Fruit fly (Drosophila melanogaster) whole organism, embryonic: Measurements from ENCODE around the gene CG14280.
A peak's percentile ranks its signal among the peaks of the same experiment; 100 is the strongest.

Source experiments
- CG10267 ChIP-seq: fragments of 200-800 bp; sonication (Bioruptor generic); optimal IDR thresholded peaks from 2 replicates; lab custom pipeline; 2018; ENCODE audit warnings: missing biosample characterization, mild to moderate bottlenecking, missing genetic modification characterization, moderate library complexity
- CG10979 ChIP-seq: fragments of 200-800 bp; sonication (Bioruptor generic); optimal IDR thresholded peaks from 2 replicates; lab custom pipeline; 2018; ENCODE audit warnings: missing biosample characterization, mild to moderate bottlenecking, missing genetic modification characterization, moderate library complexity
- CG12942 ChIP-seq: fragments of 200-800 bp; sonication (Bioruptor generic); optimal IDR thresholded peaks from 3 replicates; lab custom pipeline; 2016; ENCODE audit warnings: missing biosample characterization, missing genetic modification characterization
- CG13287 ChIP-seq: fragments of 200-800 bp; sonication (Bioruptor generic); IDR thresholded peaks from 2 replicates; pipeline ENCODE4 v1.3.6; 2022; ENCODE audit warnings: missing biosample characterization, missing genetic modification characterization; ENCODE audit not compliant: partially characterized antibody
- CG13775 ChIP-seq: fragments of 200-800 bp; sonication (Bioruptor generic); optimal IDR thresholded peaks from 3 replicates; lab custom pipeline; 2017; ENCODE audit warnings: missing biosample characterization, mild to moderate bottlenecking, missing genetic modification characterization
- CG13894 ChIP-seq: fragments of 200-800 bp; sonication (Bioruptor generic); optimal IDR thresholded peaks from 3 replicates; lab custom pipeline; 2018; ENCODE audit warnings: missing biosample characterization, mild to moderate bottlenecking, missing genetic modification characterization, moderate library complexity
- CG15269 ChIP-seq: fragments of 200-800 bp; sonication (Bioruptor generic); optimal IDR thresholded peaks from 2 replicates; lab custom pipeline; 2018; ENCODE audit warnings: missing biosample characterization, mild to moderate bottlenecking, missing genetic modification characterization, moderate library complexity
- CG15514 ChIP-seq: fragments of 200-800 bp; sonication (Bioruptor generic); optimal IDR thresholded peaks from 3 replicates; lab custom pipeline; 2017; ENCODE audit warnings: missing biosample characterization, missing genetic modification characterization, mild to moderate bottlenecking, moderate library complexity, missing genetic modification reagents
- CG17385 ChIP-seq: fragments of 200-800 bp; sonication (Bioruptor generic); optimal IDR thresholded peaks from 3 replicates; lab custom pipeline; 2018; ENCODE audit warnings: missing biosample characterization, mild to moderate bottlenecking, missing genetic modification characterization
- CG30431 ChIP-seq: fragments of 200-800 bp; sonication (Bioruptor generic); optimal IDR thresholded peaks from 2 replicates; lab custom pipeline; 2017; ENCODE audit warnings: missing biosample characterization, missing genetic modification characterization
- CG31388 ChIP-seq: fragments of 200-800 bp; sonication (Bioruptor generic); optimal IDR thresholded peaks from 2 replicates; lab custom pipeline; 2016; ENCODE audit warnings: missing biosample characterization, missing genetic modification characterization
- CG33557 ChIP-seq: fragments of 200-800 bp; sonication (Bioruptor generic); optimal IDR thresholded peaks from 2 replicates; lab custom pipeline; 2019; ENCODE audit warnings: missing biosample characterization, mild to moderate bottlenecking, missing genetic modification characterization, moderate library complexity
- CG34224 ChIP-seq: fragments of 200-800 bp; sonication (Bioruptor generic); IDR thresholded peaks from 3 replicates; pipeline ENCODE4 v1.3.6; 2022; ENCODE audit warnings: missing biosample characterization, missing genetic modification characterization; ENCODE audit not compliant: partially characterized antibody
- CG7839 ChIP-seq: fragments of 200-800 bp; sonication (Bioruptor generic); optimal IDR thresholded peaks from 3 replicates; lab custom pipeline; 2018; ENCODE audit warnings: missing biosample characterization, mild to moderate bottlenecking, missing genetic modification characterization, moderate library complexity
- CG8924 ChIP-seq: fragments of 200-800 bp; optimal IDR thresholded peaks from 3 replicates; lab custom pipeline; 2019; ENCODE audit warnings: missing biosample characterization, mild to moderate bottlenecking, missing genetic modification characterization, moderate library complexity
- CoRest ChIP-seq: fragments of 200-800 bp; sonication (Bioruptor generic); optimal IDR thresholded peaks from 3 replicates; lab custom pipeline; 2018; ENCODE audit warnings: missing biosample characterization, mild to moderate bottlenecking, missing genetic modification characterization, moderate library complexity
- D ChIP-seq, 2 experiments: fragments of 200-800 bp in 1 of 2; fragments of >200 bp in 1 of 2; sonication (Bioruptor generic) in 1 of 2; optimal IDR thresholded peaks; 2 replicates in 1 of 2; 3 replicates in 1 of 2; lab custom pipeline; 2017; ENCODE audit warnings: mild to moderate bottlenecking in 1 of 2, missing biosample characterization in 1 of 2, missing genetic modification characterization in 1 of 2, missing genetic modification reagents in 1 of 2
- Drgx ChIP-seq: fragments of 200-800 bp; sonication (Bioruptor generic); IDR thresholded peaks from 2 replicates; pipeline ENCODE4 v1.3.6; 2022; ENCODE audit warnings: missing biosample characterization, missing genetic modification characterization
- E2f1 ChIP-seq: fragments of 200-800 bp; sonication (Bioruptor generic); IDR thresholded peaks from 2 replicates; pipeline ENCODE4 v1.3.6; 2022; ENCODE audit warnings: missing biosample characterization, missing genetic modification characterization
- Eip74EF ChIP-seq, 2 experiments: fragments of 200-800 bp in 1 of 2; fragments of >200 bp in 1 of 2; sonication (Bioruptor generic) in 1 of 2; optimal IDR thresholded peaks; 2 replicates each; lab custom pipeline; 2017 to 2019; ENCODE audit warnings: missing biosample characterization in 2 of 2, missing genetic modification characterization in 2 of 2, mild to moderate bottlenecking in 1 of 2, moderate library complexity in 1 of 2
- Ets65A ChIP-seq: fragments of 200-800 bp; sonication (Bioruptor generic); peaks from one replicate; lab custom pipeline; 2016; ENCODE audit warnings: missing biosample characterization, missing genetic modification characterization
- H2.0 ChIP-seq: fragments of 200-800 bp; sonication (Bioruptor generic); IDR thresholded peaks from 2 replicates; pipeline ENCODE4 v1.3.6; 2022; ENCODE audit warnings: missing biosample characterization, missing genetic modification characterization
- Xrp1 ChIP-seq: fragments of 200-800 bp; sonication (Bioruptor generic); IDR thresholded peaks from 2 replicates; pipeline ENCODE4 v1.3.6; 2022; ENCODE audit warnings: missing biosample characterization, missing genetic modification characterization
- ase ChIP-seq: fragments of 200-800 bp; sonication (Bioruptor generic); IDR thresholded peaks from 3 replicates; pipeline ENCODE4 v1.3.6; 2022; ENCODE audit warnings: missing biosample characterization, missing genetic modification characterization
- bsh ChIP-seq, 2 experiments: fragments of 200-800 bp; sonication (Bioruptor generic); optimal IDR thresholded peaks; 2 replicates each; lab custom pipeline; 2017 to 2018; ENCODE audit warnings: mild to moderate bottlenecking in 2 of 2, missing biosample characterization in 2 of 2, missing genetic modification characterization in 2 of 2, moderate library complexity in 1 of 2
- chinmo ChIP-seq: fragments of 200-800 bp; sonication (Bioruptor generic); IDR thresholded peaks from 4 replicates; pipeline ENCODE4 v1.3.6; 2022; ENCODE audit warnings: missing biosample characterization, missing genetic modification characterization; ENCODE audit not compliant: partially characterized antibody
- corto ChIP-seq: fragments of 200-800 bp; sonication (Bioruptor generic); optimal IDR thresholded peaks from 2 replicates; lab custom pipeline; 2016; ENCODE audit warnings: missing biosample characterization, mild to moderate bottlenecking, missing genetic modification characterization, moderate library complexity
- croc ChIP-seq: fragments of 200-800 bp; sonication (Bioruptor generic); conservative IDR thresholded peaks from 3 replicates; pipeline ENCODE4 v1.3.6; 2022; ENCODE audit warnings: missing biosample characterization, missing genetic modification characterization
- crol ChIP-seq: fragments of 200-800 bp; sonication (Bioruptor generic); IDR thresholded peaks from 2 replicates; pipeline ENCODE4 v1.3.6; 2022; ENCODE audit warnings: missing biosample characterization, missing genetic modification characterization
- disco-r ChIP-seq: fragments of 200-800 bp; sonication (Bioruptor generic); optimal IDR thresholded peaks from 2 replicates; lab custom pipeline; 2016; ENCODE audit warnings: missing biosample characterization, missing genetic modification characterization
- grau ChIP-seq: fragments of 200-800 bp; optimal IDR thresholded peaks from 3 replicates; lab custom pipeline; 2019; ENCODE audit warnings: missing biosample characterization, mild to moderate bottlenecking, missing genetic modification characterization, moderate library complexity
- jigr1 ChIP-seq: fragments of 200-800 bp; sonication (Bioruptor generic); IDR thresholded peaks from 3 replicates; pipeline ENCODE4 v1.3.6; 2022; ENCODE audit warnings: missing biosample characterization, missing genetic modification characterization
- lbe ChIP-seq: fragments of 200-800 bp; sonication (Bioruptor generic); optimal IDR thresholded peaks from 2 replicates; lab custom pipeline; 2016; ENCODE audit warnings: missing biosample characterization, mild to moderate bottlenecking, missing genetic modification characterization
- lola ChIP-seq, 3 experiments: fragments of >200 bp in 2 of 3; fragments of 200-800 bp in 1 of 3; sonication (Bioruptor generic) in 1 of 3; optimal IDR thresholded peaks; 2 replicates each; lab custom pipeline; 2017 to 2019; ENCODE audit warnings: missing biosample characterization in 3 of 3, missing genetic modification characterization in 3 of 3, mild to moderate bottlenecking in 1 of 3, moderate library complexity in 1 of 3
- nom ChIP-seq: fragments of 200-800 bp; sonication (Bioruptor generic); optimal IDR thresholded peaks from 2 replicates; lab custom pipeline; 2017; ENCODE audit warnings: missing biosample characterization, missing genetic modification characterization, mild to moderate bottlenecking, moderate library complexity, missing genetic modification reagents
- sens ChIP-seq: fragments of 200-800 bp; sonication (Bioruptor generic); peaks from one replicate; lab custom pipeline; 2016; ENCODE audit warnings: missing biosample characterization, missing genetic modification characterization
- zf30C ChIP-seq: fragments of 200-800 bp; sonication (Bioruptor generic); optimal IDR thresholded peaks from 3 replicates; lab custom pipeline; 2018; ENCODE audit warnings: missing biosample characterization, mild to moderate bottlenecking, missing genetic modification characterization

Gene CG14280

DNA sequence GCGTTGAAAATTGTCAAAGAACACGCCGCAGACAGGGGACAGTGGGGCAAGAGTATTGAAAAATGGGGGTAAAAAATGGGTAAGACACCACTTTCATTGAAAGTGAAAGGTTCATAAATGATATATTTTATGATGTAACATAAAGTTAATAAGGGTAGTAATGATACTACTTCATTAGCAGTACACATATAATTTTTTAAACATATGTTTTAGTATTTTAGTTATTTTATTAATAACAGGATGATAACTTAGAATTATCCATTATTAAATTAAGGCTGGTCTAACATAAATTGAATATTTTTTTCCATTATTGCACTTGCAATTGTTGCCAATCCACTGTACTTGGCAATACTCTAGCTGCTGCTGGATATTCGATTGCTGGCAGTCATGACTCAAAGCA lies 17.5 kb downstream of the CG14280 start (continued):
- TF ChIP-seq grau (tag; lab: Kevin White, UChicago), result peak; percentile 34
- TF ChIP-seq CG10267 (tag; lab: Kevin White, UChicago), result peak; percentile 32
- no peak for TF ChIP-seq croc (GFP tag; lab: Robert Waterston, UW)
- peak in 1 of 3 experiments; percentile 72 for TF ChIP-seq lola (GFP tag; optimal IDR thresholded peaks at IDR 0.05; lab: Kevin White, UChicago)
- peak; percentile 10 for TF ChIP-seq CG13775
- TF ChIP-seq E2f1 (GFP tag; lab: Robert Waterston, UW), result 0 out of 2 replicates have a peak, but pooled peaks have one; percentile 10
- no peak for TF ChIP-seq CG34224 (GFP tag; lab: Robert Waterston, UW)
- no peak for TF ChIP-seq CG12942 (GFP tag; lab: Kevin White, UChicago)
- no peak for TF ChIP-seq Eip74EF (GFP tag; optimal IDR thresholded peaks at IDR 0.05; lab: Kevin White, UChicago)
- peak; percentile 67 for TF ChIP-seq Drgx (GFP tag; lab: Robert Waterston, UW)
- peak; percentile 24 for TF ChIP-seq CG17385 (GFP tag; lab: Kevin White, UChicago)
- peak; percentile 60 for TF ChIP-seq Xrp1 (GFP tag; lab: Robert Waterston, UW)
- peak; percentile 42 for TF ChIP-seq CG33557
- TF ChIP-seq D (optimal IDR thresholded peaks at IDR 0.05; lab: Kevin White, UChicago), result no peak
- peak; percentile 14 for TF ChIP-seq D (GFP tag; optimal IDR thresholded peaks at IDR 0.05; lab: Kevin White, UChicago)
- TF ChIP-seq sens (GFP tag; lab: Kevin White, UChicago), result peak; percentile 77
- no peak for TF ChIP-seq CG13287 (GFP tag; lab: Robert Waterston, UW)
- peak; percentile 37 for TF ChIP-seq CG7839 (tag; lab: Kevin White, UChicago)
- no peak for TF ChIP-seq disco-r
- TF ChIP-seq CG10979 (tag; lab: Kevin White, UChicago), result peak; percentile 59
- peak; percentile 2 for TF ChIP-seq CG8924 (tag; lab: Kevin White, UChicago)
- TF ChIP-seq CoRest (tag; lab: Kevin White, UChicago), result peak; percentile 46

DNA sequence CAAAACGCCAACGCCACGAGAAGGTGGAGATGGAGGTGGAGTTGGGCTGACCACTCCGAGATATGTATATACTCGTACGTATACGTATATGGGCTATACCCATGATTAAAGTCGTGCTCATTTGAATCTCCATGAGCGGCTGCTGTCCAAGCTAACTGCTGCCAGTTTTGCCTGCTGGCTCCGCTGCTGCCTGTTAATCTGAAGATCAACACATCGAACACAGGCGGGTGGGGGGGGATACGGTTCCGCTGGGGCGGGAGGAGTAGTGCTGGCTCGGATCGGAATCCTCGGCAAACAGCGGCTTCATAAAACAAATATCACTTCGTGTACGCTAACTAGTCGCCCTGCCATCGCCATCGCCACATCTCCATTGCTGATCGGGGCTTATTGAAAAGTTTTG lies 19.6 kb downstream of the CG14280 start:
- TF ChIP-seq CG13894 (tag; lab: Kevin White, UChicago) (peak; percentile 51), chinmo (GFP tag; lab: Robert Waterston, UW) (0 out of 4 replicates have a peak, but pooled peaks have one; percentile 10), crol (GFP tag; lab: Robert Waterston, UW) (peak; percentile 42), CG15269 (tag; lab: Kevin White, UChicago) (no peak)

DNA sequence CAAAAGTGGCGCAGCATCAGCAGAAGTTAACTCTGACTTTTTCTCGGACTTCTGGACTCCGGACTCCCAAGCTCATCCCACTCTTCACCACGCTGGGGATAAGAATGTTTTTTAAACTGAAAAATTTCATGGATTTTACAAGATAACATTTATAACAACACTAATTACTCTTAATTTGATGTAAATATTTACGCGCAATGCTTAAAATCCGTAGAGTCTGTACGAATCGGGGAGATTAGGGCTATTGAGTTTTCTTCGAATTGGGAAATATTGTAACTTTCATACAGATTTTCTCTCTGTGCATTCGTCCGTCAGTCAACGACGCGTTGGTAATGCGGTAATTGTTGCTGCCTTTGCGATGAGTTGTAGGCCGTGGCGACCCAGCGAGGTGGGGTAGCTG lies 25.7 kb downstream of the CG14280 start:
- TF ChIP-seq nom (GFP tag; lab: Kevin White, UChicago) (peak; percentile 14), sens (GFP tag; lab: Kevin White, UChicago) (peak; percentile 12), CG30431 (GFP tag; lab: Kevin White, UChicago) (no peak), zf30C (GFP tag; lab: Kevin White, UChicago) (no peak), jigr1 (GFP tag; lab: Robert Waterston, UW) (no peak), Ets65A (GFP tag; lab: Kevin White, UChicago) (peak; percentile 40), lbe (GFP tag; lab: Kevin White, UChicago) (peak; percentile 61), CG15514 (no peak), bsh (GFP tag; optimal IDR thresholded peaks at IDR 0.05; lab: Kevin White, UChicago) (peak in 1 of 2 experiments; percentile 2), H2.0 (GFP tag; lab: Robert Waterston, UW) (no peak), ase (GFP tag; lab: Robert Waterston, UW) (no peak), CG31388 (GFP tag; lab: Kevin White, UChicago) (no peak), corto (GFP tag; lab: Kevin White, UChicago) (peak; percentile 22)
- TF ChIP-seq, all 482 proteins: peak for 6
